Worm (Caenorhabditis elegans) whole organism, early embryonic: Measurements from ENCODE around the gene T03D8.6.

Source experiments
- B0310.2 ChIP-seq: sonication (generic microtip); optimal IDR thresholded peaks from 2 replicates; lab custom pipeline; 2016; ENCODE audit warnings: mild to moderate bottlenecking, missing genetic modification characterization, missing compliant biosample characterization
- F13C5.2 ChIP-seq: sonication (generic microtip); optimal IDR thresholded peaks from 2 replicates; lab custom pipeline; 2017; ENCODE audit warnings: mild to moderate bottlenecking, missing genetic modification characterization, inconsistent platforms, missing compliant biosample characterization
- aly-1 ChIP-seq: sonication (generic microtip); optimal IDR thresholded peaks from 2 replicates; lab custom pipeline; 2016; ENCODE audit warnings: missing genetic modification characterization, missing compliant biosample characterization
- ama-1 ChIP-seq: fragments of 150-350 bp; optimal IDR thresholded peaks from 2 replicates; lab custom pipeline; 2014
- ceh-13 ChIP-seq: fragments of 200-800 bp; sonication (Bioruptor generic); optimal IDR thresholded peaks from 2 replicates; lab custom pipeline; 2018; ENCODE audit warnings: mild to moderate bottlenecking, missing genetic modification characterization, missing compliant biosample characterization
- ceh-36 ChIP-seq: sonication (generic microtip); optimal IDR thresholded peaks from 2 replicates; lab custom pipeline; 2016; ENCODE audit warnings: missing genetic modification characterization, inconsistent platforms, missing compliant biosample characterization
- ets-7 ChIP-seq: sonication (generic microtip); optimal IDR thresholded peaks from 2 replicates; lab custom pipeline; 2016; ENCODE audit warnings: missing genotype, missing genetic modification characterization, missing compliant biosample characterization
- flt-1 ChIP-seq: fragments of 200-800 bp; sonication (Bioruptor generic); IDR thresholded peaks from 2 replicates; pipeline ENCODE4 v1.3.6; 2022; ENCODE audit warnings: missing genetic modification characterization, missing compliant biosample characterization
- hmbx-1 ChIP-seq: sonication (generic microtip); optimal IDR thresholded peaks from 2 replicates; lab custom pipeline; 2016; ENCODE audit warnings: mild to moderate bottlenecking, missing genetic modification characterization, missing compliant biosample characterization
- hnd-1 ChIP-seq: sonication (generic microtip); optimal IDR thresholded peaks from 2 replicates; lab custom pipeline; 2016; ENCODE audit warnings: missing genetic modification characterization, missing compliant biosample characterization
- pes-1 ChIP-seq: fragments of 200-800 bp; sonication (Bioruptor generic); IDR thresholded peaks from 2 replicates; pipeline ENCODE4 v1.3.6; 2022; ENCODE audit warnings: missing genetic modification reagents, missing genetic modification characterization, missing compliant biosample characterization
- scrt-1 ChIP-seq: fragments of 200-800 bp; sonication (Bioruptor generic); IDR thresholded peaks from 2 replicates; pipeline ENCODE4 v1.3.6; 2022; ENCODE audit warnings: missing genetic modification characterization, missing compliant biosample characterization
- sea-1 ChIP-seq: fragments of 200-800 bp; sonication (Bioruptor generic); conservative IDR thresholded peaks from 2 replicates; pipeline ENCODE4 v1.3.6; 2022; ENCODE audit warnings: missing genetic modification characterization, missing compliant biosample characterization
- tbx-11 ChIP-seq: fragments of 200-800 bp; sonication (Bioruptor generic); IDR thresholded peaks from 2 replicates; pipeline ENCODE4 v1.3.6; 2022; ENCODE audit warnings: missing genetic modification characterization, missing compliant biosample characterization
- tbx-37 ChIP-seq: fragments of 200-800 bp; sonication (Bioruptor generic); conservative IDR thresholded peaks from 2 replicates; pipeline ENCODE4 v1.3.6; 2022; ENCODE audit warnings: missing genetic modification reagents, missing genetic modification characterization, missing compliant biosample characterization
- tra-4 ChIP-seq: sonication (generic microtip); optimal IDR thresholded peaks from 2 replicates; lab custom pipeline; 2017; ENCODE audit warnings: missing genetic modification characterization, missing compliant biosample characterization

Gene T03D8.6

ce11 chrV:20847743-20848229 is 27.7 kb upstream of the T03D8.6 start:
- TF ChIP-seq aly-1 (no peak), scrt-1 (GFP tag; lab: Robert Waterston, UW) (no peak), ama-1 (lab: Kevin White, UChicago) (no peak), tbx-37 (no peak), ceh-13 (GFP tag; lab: Kevin White, UChicago) (no peak), F13C5.2 (no peak), tbx-11 (no peak), hnd-1 (tag; lab: Kevin White, UChicago) (no peak), sea-1 (GFP tag; lab: Robert Waterston, UW) (no peak), pes-1 (no peak)

ce11 chrV:20845524-20846208 is 25.5 kb upstream of the T03D8.6 start, which contains the start of the genes F31D4.2 and fkb-6:
Gene F31D4.2 (minus strand): TSS chrV:20845546.
Gene fkb-6 (plus strand): TSS chrV:20846158.
- TF ChIP-seq F13C5.2 (peak; percentile 56), ceh-36 (tag; lab: Kevin White, UChicago) (no peak)

- TF ChIP-seq hmbx-1 (tag; lab: Kevin White, UChicago), result no peak
- no peak for TF ChIP-seq tbx-37
- no peak for TF ChIP-seq ceh-36 (tag; lab: Kevin White, UChicago)
- no peak for TF ChIP-seq ceh-13 (GFP tag; lab: Kevin White, UChicago)
- TF ChIP-seq aly-1, result no peak
- no peak for TF ChIP-seq sea-1 (GFP tag; lab: Robert Waterston, UW)
- TF ChIP-seq ama-1 (lab: Kevin White, UChicago), result no peak
- no peak for TF ChIP-seq B0310.2 (tag; lab: Kevin White, UChicago)
- TF ChIP-seq tra-4 (tag; lab: Kevin White, UChicago), result no peak
- TF ChIP-seq hnd-1 (tag; lab: Kevin White, UChicago), result no peak
- no peak for TF ChIP-seq flt-1 (GFP tag; lab: Robert Waterston, UW)
- TF ChIP-seq ets-7 (tag; lab: Kevin White, UChicago), result no peak
Measured at ce11 chrV:20841484-20841883, 21.4 kb upstream of the T03D8.6 start.

ce11 chrV:20839307-20839909 is 19.3 kb upstream of the T03D8.6 start:
- TF ChIP-seq pes-1 (peak; percentile 63), sea-1 (GFP tag; lab: Robert Waterston, UW) (0 out of 2 replicates have a peak, but pooled peaks have one; percentile 29)

ce11 chrV:20838565-20838964 is 18.4 kb upstream of the T03D8.6 start, which contains the start of gene exos-7:
Gene exos-7 (plus strand): TSS chrV:20838865.
- no peak for TF ChIP-seq ceh-36 (tag; lab: Kevin White, UChicago)
- no peak for TF ChIP-seq hnd-1 (tag; lab: Kevin White, UChicago)

ce11 chrV:20837765-20838164 is 17.6 kb upstream of the T03D8.6 start, which contains the start of gene mrps-12:
Gene mrps-12 (plus strand): TSS chrV:20838080.
- TF ChIP-seq hmbx-1 (tag; lab: Kevin White, UChicago), result no peak
- TF ChIP-seq pes-1, result 0 out of 2 replicates have a peak, but pooled peaks have one; percentile 3

ce11 chrV:20832554-20832963 is 12.4 kb upstream of the T03D8.6 start:
- TF ChIP-seq sea-1 (GFP tag; lab: Robert Waterston, UW), result no peak
- 0 out of 2 replicates have a peak, but pooled peaks have one; percentile 6 for TF ChIP-seq tbx-37
- peak; percentile 24 for TF ChIP-seq ceh-13 (GFP tag; lab: Kevin White, UChicago)
- TF ChIP-seq ama-1 (lab: Kevin White, UChicago), result no peak
- no peak for TF ChIP-seq F13C5.2
- no peak for TF ChIP-seq tra-4 (tag; lab: Kevin White, UChicago)
- TF ChIP-seq pes-1, result 0 out of 2 replicates have a peak, but pooled peaks have one; percentile 52
- no peak for TF ChIP-seq hnd-1 (tag; lab: Kevin White, UChicago)

ce11 chrV:20831867-20832266 is 11.7 kb upstream of the T03D8.6 start:
- TF ChIP-seq flt-1 (GFP tag; lab: Robert Waterston, UW), result no peak
- TF ChIP-seq ets-7 (tag; lab: Kevin White, UChicago), result no peak
- no peak for TF ChIP-seq scrt-1 (GFP tag; lab: Robert Waterston, UW)
- no peak for TF ChIP-seq ceh-13 (GFP tag; lab: Kevin White, UChicago)

- TF ChIP-seq flt-1 (GFP tag; lab: Robert Waterston, UW), result no peak
- no peak for TF ChIP-seq pes-1
Measured at ce11 chrV:20830409-20830808, 10.3 kb upstream of the T03D8.6 start.
